Worm (Caenorhabditis elegans) whole organism, L2 larva: ENCODE data around the gene fbxa-118.

Experiments
- F13H6.1 ChIP-seq: sonication (generic microtip); optimal IDR thresholded peaks from 2 replicates; lab custom pipeline; 2016; ENCODE audit warnings: missing genetic modification characterization, missing compliant biosample characterization
- R02D3.7 ChIP-seq: fragments of 150-350 bp; optimal IDR thresholded peaks from 2 replicates; lab custom pipeline; 2014; ENCODE audit warnings: missing biosample characterization, missing genetic modification characterization
- aly-2 ChIP-seq: fragments of 150-350 bp; optimal IDR thresholded peaks from 2 replicates; lab custom pipeline; 2014; ENCODE audit warnings: missing biosample characterization, missing genetic modification characterization
- ama-1 ChIP-seq: fragments of 150-350 bp; optimal IDR thresholded peaks from 2 replicates; lab custom pipeline; 2018; ENCODE audit warnings: inconsistent platforms
- blmp-1 ChIP-seq: sonication (generic microtip); optimal IDR thresholded peaks from 2 replicates; lab custom pipeline; 2017; ENCODE audit warnings: missing genetic modification characterization, mild to moderate bottlenecking, missing compliant biosample characterization, antibody characterized with exemption, moderate library complexity; ENCODE audit not compliant: insufficient read depth
- ceh-16 ChIP-seq: fragments of 150-350 bp; optimal IDR thresholded peaks from 2 replicates; lab custom pipeline; 2014; ENCODE audit warnings: missing biosample characterization, missing genetic modification characterization
- ceh-82 ChIP-seq: fragments of 150-350 bp; optimal IDR thresholded peaks from 2 replicates; lab custom pipeline; 2014; ENCODE audit warnings: missing biosample characterization, missing genetic modification characterization
- dmd-4 ChIP-seq: sonication (generic microtip); optimal IDR thresholded peaks from 2 replicates; lab custom pipeline; 2017; ENCODE audit warnings: missing biosample characterization, missing genetic modification characterization
- egl-27 ChIP-seq: sonication (generic microtip); optimal IDR thresholded peaks from 3 replicates; lab custom pipeline; 2017; ENCODE audit warnings: missing biosample characterization, missing genetic modification reagents, missing genetic modification characterization
- elt-3 ChIP-seq: sonication (generic microtip); optimal IDR thresholded peaks from 2 replicates; lab custom pipeline; 2017; ENCODE audit warnings: missing biosample characterization, missing genetic modification characterization
- fos-1 ChIP-seq: fragments of 150-350 bp; optimal IDR thresholded peaks from 2 replicates; lab custom pipeline; 2014; ENCODE audit warnings: missing biosample characterization, missing genetic modification characterization
- lin-39 ChIP-seq: fragments of 150-350 bp; optimal IDR thresholded peaks from 2 replicates; lab custom pipeline; 2014; ENCODE audit warnings: missing biosample characterization, missing genetic modification reagents, missing genetic modification characterization
- mab-5 ChIP-seq: fragments of 150-350 bp; optimal IDR thresholded peaks from 2 replicates; lab custom pipeline; 2014; ENCODE audit warnings: missing biosample characterization, missing genetic modification characterization
- mdl-1 ChIP-seq, 2 experiments: fragments of 150-350 bp in 1 of 2; sonication (generic microtip) in 1 of 2; optimal IDR thresholded peaks; 2 replicates each; lab custom pipeline; 2017; ENCODE audit warnings: missing biosample characterization in 2 of 2, missing genetic modification characterization in 2 of 2
- nhr-12 ChIP-seq: fragments of 150-350 bp; optimal IDR thresholded peaks from 2 replicates; lab custom pipeline; 2014; ENCODE audit warnings: missing biosample characterization, missing genetic modification characterization
- nhr-129 ChIP-seq: fragments of 150-350 bp; optimal IDR thresholded peaks from 2 replicates; lab custom pipeline; 2014; ENCODE audit warnings: missing biosample characterization, missing genetic modification characterization
- nhr-21 ChIP-seq: fragments of 150-350 bp; optimal IDR thresholded peaks from 2 replicates; lab custom pipeline; 2014; ENCODE audit warnings: missing biosample characterization, missing genetic modification characterization
- nhr-23 ChIP-seq: fragments of 150-350 bp; optimal IDR thresholded peaks from 2 replicates; lab custom pipeline; 2014; ENCODE audit warnings: missing biosample characterization, missing genetic modification reagents, missing genetic modification characterization
- nhr-25 ChIP-seq: fragments of 150-350 bp; sonication (generic microtip); optimal IDR thresholded peaks from 3 replicates; lab custom pipeline; 2014; ENCODE audit warnings: missing biosample characterization, missing genetic modification characterization
- nhr-6 ChIP-seq: fragments of 150-350 bp; optimal IDR thresholded peaks from 2 replicates; lab custom pipeline; 2014; ENCODE audit warnings: missing biosample characterization, missing genetic modification characterization
- peb-1 ChIP-seq: fragments of 150-350 bp; optimal IDR thresholded peaks from 2 replicates; lab custom pipeline; 2014; ENCODE audit warnings: missing biosample characterization, missing genetic modification characterization
- sem-4 ChIP-seq: fragments of 150-350 bp; optimal IDR thresholded peaks from 2 replicates; lab custom pipeline; 2014; ENCODE audit warnings: missing biosample characterization, missing genetic modification reagents, missing genetic modification characterization
- skn-1 ChIP-seq: sonication (generic microtip); optimal IDR thresholded peaks from 2 replicates; lab custom pipeline; 2017; ENCODE audit warnings: missing biosample characterization, missing genetic modification characterization
- sma-3 ChIP-seq: sonication (generic microtip); optimal IDR thresholded peaks from 2 replicates; lab custom pipeline; 2016; ENCODE audit warnings: missing genetic modification reagents, missing genetic modification characterization, missing compliant biosample characterization
- snpc-4 ChIP-seq: fragments of 150-350 bp; optimal IDR thresholded peaks from 2 replicates; lab custom pipeline; 2014; ENCODE audit warnings: missing biosample characterization, missing genetic modification characterization
- unc-39 ChIP-seq: fragments of 150-350 bp; optimal IDR thresholded peaks from 2 replicates; lab custom pipeline; 2014; ENCODE audit warnings: missing biosample characterization, missing genetic modification characterization
- unc-55 ChIP-seq: fragments of 150-350 bp; sonication (generic microtip); optimal IDR thresholded peaks from 3 replicates; lab custom pipeline; 2014; ENCODE audit warnings: missing biosample characterization, missing genetic modification reagents, missing genetic modification characterization
- zag-1 ChIP-seq: fragments of 150-350 bp; optimal IDR thresholded peaks from 2 replicates; lab custom pipeline; 2014; ENCODE audit warnings: missing biosample characterization, missing genetic modification characterization
- ztf-1 ChIP-seq: fragments of 200-800 bp; sonication (Bioruptor generic); conservative IDR thresholded peaks from 2 replicates; pipeline ENCODE4 v1.3.6; 2022; ENCODE audit warnings: missing genetic modification characterization, missing compliant biosample characterization
- ztf-11 ChIP-seq: sonication (generic microtip); optimal IDR thresholded peaks from 2 replicates; lab custom pipeline; 2017; ENCODE audit warnings: missing biosample characterization, missing genetic modification characterization

fbxa-118 gene

DNA sequence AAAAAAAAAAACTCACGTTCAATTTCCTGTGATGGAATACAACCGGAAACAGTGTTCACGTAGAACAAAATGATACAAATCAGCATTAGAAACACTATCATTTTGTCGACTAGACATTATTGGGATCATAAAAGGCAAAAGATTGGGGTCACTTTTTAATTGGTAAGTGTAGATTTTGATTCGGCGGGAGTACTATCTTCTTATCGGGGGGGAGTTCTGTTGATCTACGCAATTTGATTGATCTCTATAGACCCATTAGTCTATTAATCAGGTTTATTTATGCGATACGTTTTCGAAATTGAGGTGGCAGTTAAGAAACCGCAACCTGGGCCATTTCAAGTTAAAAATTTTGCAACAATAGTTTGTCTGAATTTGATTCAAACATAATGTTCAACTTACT lies 23.9 kb upstream of the fbxa-118 start, which contains the start of gene Y116F11B.2:
Gene Y116F11B.2, minus strand, starts transcription at position 101 of the 400 bp plus-strand sequence.
- no peak for TF ChIP-seq unc-55 (GFP tag; lab: Kevin White, UChicago)
- TF ChIP-seq zag-1 (tag; lab: Kevin White, UChicago) = no peak
- TF ChIP-seq peb-1 (tag; lab: Kevin White, UChicago) = no peak
- TF ChIP-seq ama-1 (lab: Kevin White, UChicago) = no peak
- TF ChIP-seq ceh-16 = no peak
- TF ChIP-seq blmp-1 (tag; lab: Kevin White, UChicago) = no peak
- no peak for TF ChIP-seq nhr-6 (tag; lab: Kevin White, UChicago)
- no peak for TF ChIP-seq sem-4
- TF ChIP-seq aly-2 (tag; lab: Kevin White, UChicago) = no peak
- no peak for TF ChIP-seq mab-5 (tag; lab: Kevin White, UChicago)
- no peak for TF ChIP-seq ztf-1 (GFP tag; lab: Robert Waterston, UW)
- TF ChIP-seq nhr-23 (tag; lab: Kevin White, UChicago) = no peak
- no peak for TF ChIP-seq mdl-1 (tag; optimal IDR thresholded peaks at IDR 0.05; lab: Kevin White, UChicago)

DNA sequence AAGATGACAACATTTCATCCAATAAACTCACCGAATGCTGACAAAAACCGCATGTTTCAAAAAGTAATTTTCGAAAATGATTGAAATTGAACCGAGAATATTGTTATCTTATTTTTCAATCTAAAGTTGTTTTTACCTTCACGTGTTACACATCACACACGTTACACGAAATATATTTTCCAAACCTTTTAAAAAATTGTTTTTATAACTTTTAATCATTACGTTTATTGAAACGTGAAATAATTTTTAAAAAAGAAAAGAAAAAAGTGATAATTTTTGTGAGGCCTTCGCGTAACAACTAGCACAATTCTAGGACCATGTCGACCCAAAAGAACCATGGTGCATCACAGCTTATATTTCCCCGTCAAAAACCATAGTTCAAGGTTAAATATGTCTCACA lies 17.8 kb upstream of the fbxa-118 start, which contains the start of gene M162.7:
Gene M162.7, minus strand, starts transcription at position 101 of the 400 bp plus-strand sequence.
- TF ChIP-seq nhr-23 (tag; lab: Kevin White, UChicago) (no peak), ceh-16 (no peak), nhr-21 (tag; lab: Kevin White, UChicago) (no peak), nhr-6 (tag; lab: Kevin White, UChicago) (no peak), elt-3 (tag; lab: Kevin White, UChicago) (no peak)

DNA sequence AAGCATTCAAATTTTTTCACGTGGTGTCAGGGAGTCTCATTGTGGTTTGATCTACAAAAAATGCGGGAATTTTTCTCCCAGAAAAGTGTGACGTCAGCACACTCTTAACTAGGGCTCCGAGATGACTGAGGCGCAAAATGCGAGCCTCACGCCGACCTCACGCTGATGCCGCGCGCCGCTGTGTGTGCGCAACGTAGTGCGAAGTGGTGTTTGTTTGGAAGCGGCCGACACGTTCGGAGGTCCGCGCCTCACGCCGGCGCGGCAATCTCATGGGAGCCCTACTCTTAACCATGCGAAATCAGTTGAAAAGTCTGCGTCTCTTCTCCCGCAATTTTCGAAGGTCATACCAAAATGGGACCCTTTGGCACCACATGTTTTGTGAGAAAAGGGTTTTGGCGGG lies 13.1 kb upstream of the fbxa-118 start:
- no peak for TF ChIP-seq blmp-1 (tag; lab: Kevin White, UChicago)
- no peak for TF ChIP-seq skn-1 (tag; lab: Kevin White, UChicago)
- no peak for TF ChIP-seq nhr-129 (tag; lab: Kevin White, UChicago)
- TF ChIP-seq R02D3.7 (tag; lab: Kevin White, UChicago) = no peak
- no peak for TF ChIP-seq nhr-12 (tag; lab: Kevin White, UChicago)
- TF ChIP-seq F13H6.1 (tag; lab: Kevin White, UChicago) = no peak
- no peak for TF ChIP-seq nhr-25 (tag; lab: Kevin White, UChicago)
- no peak for TF ChIP-seq mab-5 (tag; lab: Kevin White, UChicago)

DNA sequence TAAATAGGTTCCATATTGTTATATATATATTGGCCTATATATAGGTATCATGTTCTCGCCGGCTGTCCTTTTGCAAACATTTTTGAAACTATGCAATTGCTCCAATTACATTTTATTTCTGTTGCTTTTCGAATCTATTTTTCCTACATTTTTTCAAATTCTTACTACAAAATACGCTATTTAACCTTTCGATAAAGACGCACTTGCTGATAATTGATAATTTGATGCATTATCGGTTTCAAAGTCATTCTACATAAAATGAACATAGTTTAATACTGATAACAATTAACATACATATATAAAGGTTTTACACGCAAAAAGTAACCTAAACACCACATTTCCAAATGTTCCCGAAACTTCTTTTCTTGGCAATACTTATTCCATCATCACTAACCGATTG lies 11.2 kb upstream of the fbxa-118 start, which contains the start of gene clec-258:
Gene clec-258, plus strand, starts transcription at position 81 of the 400 bp plus-strand sequence.
- TF ChIP-seq fos-1 (tag; lab: Kevin White, UChicago) (peak; percentile 72), unc-55 (GFP tag; lab: Kevin White, UChicago) (no peak)

DNA sequence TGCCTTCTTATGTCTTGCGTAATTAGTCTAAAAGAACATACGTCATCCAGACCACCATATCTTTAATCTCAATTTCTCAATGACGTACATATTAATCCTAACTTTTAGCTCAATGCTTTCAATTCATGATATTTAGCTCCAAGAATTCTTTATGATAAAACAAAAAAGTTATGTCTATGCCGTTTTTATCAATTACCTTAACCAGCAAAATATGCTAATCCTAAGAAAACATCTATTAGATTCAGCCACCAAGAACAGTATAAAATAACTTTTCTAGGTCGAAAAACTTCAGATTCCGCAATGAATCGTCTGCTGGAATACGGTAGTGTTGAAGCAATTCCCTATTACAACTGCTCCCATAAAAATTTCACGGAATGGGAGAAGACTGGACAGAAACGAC lies 6.7 kb upstream of the fbxa-118 start, which contains the start of gene srt-45:
Gene srt-45, plus strand, starts transcription at position 301 of the 400 bp plus-strand sequence.
- TF ChIP-seq zag-1 (tag; lab: Kevin White, UChicago) (no peak), unc-39 (tag; lab: Kevin White, UChicago) (no peak), nhr-21 (tag; lab: Kevin White, UChicago) (no peak), sma-3 (GFP tag; lab: Kevin White, UChicago) (no peak), dmd-4 (tag; lab: Kevin White, UChicago) (no peak), sem-4 (no peak), lin-39 (tag; lab: Kevin White, UChicago) (no peak), blmp-1 (tag; lab: Kevin White, UChicago) (no peak), ceh-16 (no peak)

DNA sequence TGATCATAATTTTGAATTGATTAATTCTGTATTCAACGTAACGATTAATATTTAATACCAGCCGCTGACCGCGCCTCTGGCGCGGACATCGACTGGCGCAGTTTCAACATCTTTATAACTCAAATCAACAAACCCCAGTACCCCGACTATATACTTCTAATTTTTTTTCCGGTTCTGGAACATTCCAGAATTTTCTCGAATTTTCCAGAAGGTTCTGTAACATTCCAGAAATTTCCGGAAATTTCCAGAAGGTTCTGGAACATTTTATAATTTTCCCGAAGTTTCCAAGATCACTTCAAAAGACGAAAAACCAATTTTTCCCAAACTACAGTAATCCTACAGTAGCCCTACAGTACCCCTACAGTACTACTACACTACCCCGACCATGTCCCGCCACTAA lies 2.1 kb upstream of the fbxa-118 start:
- TF ChIP-seq ztf-11 (no peak), sem-4 (no peak), ceh-82 (tag; lab: Kevin White, UChicago) (no peak), ceh-16 (no peak), ztf-1 (GFP tag; lab: Robert Waterston, UW) (no peak), nhr-129 (tag; lab: Kevin White, UChicago) (no peak), egl-27 (tag; lab: Kevin White, UChicago) (no peak), snpc-4 (tag; lab: Kevin White, UChicago) (no peak), skn-1 (tag; lab: Kevin White, UChicago) (no peak), ama-1 (lab: Kevin White, UChicago) (no peak), nhr-21 (tag; lab: Kevin White, UChicago) (no peak), fos-1 (tag; lab: Kevin White, UChicago) (no peak), blmp-1 (tag; lab: Kevin White, UChicago) (no peak), R02D3.7 (tag; lab: Kevin White, UChicago) (no peak)
- TF ChIP-seq, all 48 proteins: peak for 0
